Worm (Caenorhabditis elegans) whole organism, late embryonic: ENCODE measurements around the gene msi-1.

Experiments used
- F13H6.1 ChIP-seq: sonication (generic microtip); optimal IDR thresholded peaks from 2 replicates; lab custom pipeline; 2016; ENCODE audit warnings: missing genetic modification characterization, missing compliant biosample characterization
- K02D7.2 ChIP-seq: sonication (generic microtip); optimal IDR thresholded peaks from 2 replicates; lab custom pipeline; 2017; ENCODE audit warnings: mild to moderate bottlenecking, missing genetic modification characterization, missing compliant biosample characterization
- T23F11.4 ChIP-seq: fragments of 200-800 bp; sonication (Bioruptor generic); optimal IDR thresholded peaks from 2 replicates; lab custom pipeline; 2018; ENCODE audit warnings: mild to moderate bottlenecking, missing genetic modification characterization, missing compliant biosample characterization
- ahr-1 ChIP-seq: sonication (generic microtip); optimal IDR thresholded peaks from 2 replicates; lab custom pipeline; 2016; ENCODE audit warnings: missing genetic modification characterization, missing compliant biosample characterization
- ceh-22 ChIP-seq: sonication (generic microtip); optimal IDR thresholded peaks from 2 replicates; lab custom pipeline; 2017; ENCODE audit warnings: missing biosample characterization, missing genetic modification characterization
- ceh-24 ChIP-seq: sonication (generic microtip); optimal IDR thresholded peaks from 2 replicates; lab custom pipeline; 2016; ENCODE audit warnings: mild to moderate bottlenecking, missing genetic modification characterization, missing compliant biosample characterization
- ceh-31 ChIP-seq: sonication (generic microtip); optimal IDR thresholded peaks from 2 replicates; lab custom pipeline; 2016; ENCODE audit warnings: missing genetic modification characterization, missing compliant biosample characterization
- ceh-6 ChIP-seq: fragments of 200-800 bp; sonication (Bioruptor generic); optimal IDR thresholded peaks from 2 replicates; lab custom pipeline; 2018; ENCODE audit warnings: mild to moderate bottlenecking, missing genetic modification characterization, missing compliant biosample characterization
- che-1 ChIP-seq: sonication (generic microtip); optimal IDR thresholded peaks from 2 replicates; lab custom pipeline; 2016; ENCODE audit warnings: mild to moderate bottlenecking, missing genetic modification characterization, missing compliant biosample characterization
- dmd-4 ChIP-seq: sonication (generic microtip); optimal IDR thresholded peaks from 2 replicates; lab custom pipeline; 2016; ENCODE audit warnings: borderline replicate concordance, missing genetic modification characterization, missing compliant biosample characterization
- elt-2 ChIP-seq: sonication (generic microtip); optimal IDR thresholded peaks from 2 replicates; lab custom pipeline; 2016; ENCODE audit warnings: missing genetic modification reagents, missing genetic modification characterization, missing compliant biosample characterization
- elt-4 ChIP-seq: sonication (generic microtip); optimal IDR thresholded peaks from 2 replicates; lab custom pipeline; 2016; ENCODE audit warnings: missing genetic modification characterization, missing compliant biosample characterization
- eyg-1 ChIP-seq: sonication (generic microtip); optimal IDR thresholded peaks from 2 replicates; lab custom pipeline; 2016; ENCODE audit warnings: missing genotype, missing genetic modification characterization, missing compliant biosample characterization
- fax-1 ChIP-seq: sonication (generic microtip); optimal IDR thresholded peaks from 2 replicates; lab custom pipeline; 2016; ENCODE audit warnings: missing genotype, missing genetic modification characterization, missing compliant biosample characterization
- fkh-6 ChIP-seq: sonication (generic microtip); optimal IDR thresholded peaks from 2 replicates; lab custom pipeline; 2016; ENCODE audit warnings: missing genetic modification characterization, missing compliant biosample characterization
- gmeb-2 ChIP-seq: sonication (generic microtip); optimal IDR thresholded peaks from 2 replicates; lab custom pipeline; 2016; ENCODE audit warnings: missing genetic modification characterization, inconsistent platforms, missing compliant biosample characterization
- hlh-13 ChIP-seq: fragments of 200-800 bp; sonication (Bioruptor generic); optimal IDR thresholded peaks from 2 replicates; lab custom pipeline; 2018; ENCODE audit warnings: mild to moderate bottlenecking, missing genetic modification characterization, missing compliant biosample characterization
- hlh-30 ChIP-seq: sonication (generic microtip); optimal IDR thresholded peaks from 2 replicates; lab custom pipeline; 2017; ENCODE audit warnings: antibody characterized with exemption, missing genetic modification characterization, missing compliant biosample characterization; ENCODE audit not compliant: insufficient read depth
- lin-11 ChIP-seq: fragments of 200-800 bp; sonication (Bioruptor generic); optimal IDR thresholded peaks from 2 replicates; lab custom pipeline; 2018; ENCODE audit warnings: mild to moderate bottlenecking, missing genetic modification characterization, missing compliant biosample characterization
- madf-2 ChIP-seq: sonication (generic microtip); optimal IDR thresholded peaks from 2 replicates; lab custom pipeline; 2017; ENCODE audit warnings: missing genetic modification characterization, missing compliant biosample characterization
- mec-3 ChIP-seq: sonication (generic microtip); optimal IDR thresholded peaks from 2 replicates; lab custom pipeline; 2016; ENCODE audit warnings: borderline replicate concordance, missing genetic modification characterization, missing compliant biosample characterization
- nfya-1 ChIP-seq: sonication (generic microtip); optimal IDR thresholded peaks from 2 replicates; lab custom pipeline; 2017; ENCODE audit warnings: missing genetic modification characterization, mild to moderate bottlenecking, missing compliant biosample characterization, antibody characterized with exemption, moderate library complexity
- nhr-11 ChIP-seq: fragments of 150-350 bp; optimal IDR thresholded peaks from 2 replicates; lab custom pipeline; 2014; ENCODE audit warnings: missing biosample characterization, missing genetic modification characterization
- odd-2 ChIP-seq: sonication (generic microtip); optimal IDR thresholded peaks from 2 replicates; lab custom pipeline; 2017; ENCODE audit warnings: antibody characterized with exemption, mild to moderate bottlenecking, missing genetic modification characterization, missing compliant biosample characterization
- pag-3 ChIP-seq: sonication (generic microtip); optimal IDR thresholded peaks from 2 replicates; lab custom pipeline; 2016; ENCODE audit warnings: missing compliant biosample characterization, missing genetic modification characterization, borderline replicate concordance
- pax-1 ChIP-seq: fragments of 150-350 bp; optimal IDR thresholded peaks from 2 replicates; lab custom pipeline; 2014; ENCODE audit warnings: missing biosample characterization, missing genetic modification characterization
- pha-4 ChIP-seq: fragments of 150-350 bp; optimal IDR thresholded peaks from 2 replicates; lab custom pipeline; 2018; ENCODE audit warnings: missing biosample characterization, missing genetic modification reagents, missing genetic modification characterization
- pros-1 ChIP-seq: fragments of 150-350 bp; optimal IDR thresholded peaks from 2 replicates; lab custom pipeline; 2014; ENCODE audit warnings: missing biosample characterization, missing genetic modification reagents, missing genetic modification characterization
- ref-2 ChIP-seq: sonication (generic microtip); optimal IDR thresholded peaks from 2 replicates; lab custom pipeline; 2016; ENCODE audit warnings: missing genetic modification characterization, missing compliant biosample characterization
- sdc-2 ChIP-seq: sonication (generic microtip); optimal IDR thresholded peaks from 2 replicates; lab custom pipeline; 2016; ENCODE audit warnings: missing genotype, missing genetic modification characterization, missing compliant biosample characterization
- sox-2 ChIP-seq: fragments of 200-800 bp; sonication (Bioruptor generic); IDR thresholded peaks from 2 replicates; pipeline ENCODE4 v1.3.6; 2022; ENCODE audit warnings: missing genetic modification reagents, missing genetic modification characterization, missing compliant biosample characterization
- syd-9 ChIP-seq: sonication (generic microtip); optimal IDR thresholded peaks from 2 replicates; lab custom pipeline; 2016; ENCODE audit warnings: mild to moderate bottlenecking, missing genetic modification characterization, moderate library complexity, missing compliant biosample characterization
- tbx-7 ChIP-seq: sonication (generic microtip); optimal IDR thresholded peaks from 2 replicates; lab custom pipeline; 2016; ENCODE audit warnings: missing genotype, missing genetic modification characterization, missing compliant biosample characterization
- ttx-3 ChIP-seq: sonication (generic microtip); optimal IDR thresholded peaks from 2 replicates; lab custom pipeline; 2016; ENCODE audit warnings: missing genetic modification reagents, missing genetic modification characterization, missing compliant biosample characterization
- unc-42 ChIP-seq: sonication (generic microtip); optimal IDR thresholded peaks from 2 replicates; lab custom pipeline; 2016; ENCODE audit warnings: missing genotype, missing genetic modification characterization, missing compliant biosample characterization
- unc-86 ChIP-seq: sonication (generic microtip); optimal IDR thresholded peaks from 2 replicates; lab custom pipeline; 2016; ENCODE audit warnings: missing genetic modification characterization, missing compliant biosample characterization
- zip-5 ChIP-seq: sonication (generic microtip); optimal IDR thresholded peaks from 2 replicates; lab custom pipeline; 2016; ENCODE audit warnings: missing genetic modification characterization, missing compliant biosample characterization
- ztf-16 ChIP-seq: sonication (generic microtip); optimal IDR thresholded peaks from 2 replicates; lab custom pipeline; 2017; ENCODE audit warnings: missing genetic modification characterization, missing compliant biosample characterization

msi-1 gene

ce11 chrIII:3970395-3970794 is 5.8 kb downstream of the msi-1 start:
- TF ChIP-seq unc-42 (tag; lab: Kevin White, UChicago) = peak; percentile 89
- no peak for TF ChIP-seq elt-4 (tag; lab: Kevin White, UChicago)

- TF ChIP-seq dmd-4 (no peak), ztf-16 (no peak), sdc-2 (tag; lab: Kevin White, UChicago) (no peak), fax-1 (tag; lab: Kevin White, UChicago) (no peak), gmeb-2 (tag; lab: Kevin White, UChicago) (no peak), ceh-24 (tag; lab: Kevin White, UChicago) (no peak), pax-1 (tag; lab: Kevin White, UChicago) (no peak), nfya-1 (tag; lab: Kevin White, UChicago) (no peak), elt-4 (tag; lab: Kevin White, UChicago) (no peak), pha-4 (no peak), K02D7.2 (tag; lab: Kevin White, UChicago) (no peak)
These were observed 7.1 kb downstream of the msi-1 start for ce11 chrIII:3969133-3969532.

ce11 chrIII:3966143-3966542 is 10.0 kb downstream of the msi-1 start:
- no peak for TF ChIP-seq F13H6.1
- no peak for TF ChIP-seq lin-11
- TF ChIP-seq hlh-13 = no peak
- TF ChIP-seq ttx-3 (tag; lab: Kevin White, UChicago) = no peak
- TF ChIP-seq sox-2 = no peak
- no peak for TF ChIP-seq tbx-7 (tag; lab: Kevin White, UChicago)
- TF ChIP-seq syd-9 (tag; lab: Kevin White, UChicago) = no peak

- no peak for TF ChIP-seq fkh-6
- no peak for TF ChIP-seq ttx-3 (tag; lab: Kevin White, UChicago)
- TF ChIP-seq ceh-22 (tag; lab: Kevin White, UChicago) = no peak
- no peak for TF ChIP-seq ahr-1 (tag; lab: Kevin White, UChicago)
- TF ChIP-seq hlh-13 = no peak
- no peak for TF ChIP-seq ztf-16
- TF ChIP-seq zip-5 (tag; lab: Kevin White, UChicago) = no peak
- no peak for TF ChIP-seq eyg-1 (tag; lab: Kevin White, UChicago)
- no peak for TF ChIP-seq mec-3
- TF ChIP-seq T23F11.4 = no peak
- no peak for TF ChIP-seq pha-4
- no peak for TF ChIP-seq ceh-6 (GFP tag; lab: Kevin White, UChicago)
- TF ChIP-seq nhr-11 (tag; lab: Kevin White, UChicago) = no peak
- TF ChIP-seq che-1 (tag; lab: Kevin White, UChicago) = no peak
- TF ChIP-seq ref-2 = no peak
- no peak for TF ChIP-seq odd-2
- TF ChIP-seq K02D7.2 (tag; lab: Kevin White, UChicago) = no peak
- TF ChIP-seq pag-3 = no peak
- TF ChIP-seq unc-86 = no peak
- no peak for TF ChIP-seq ceh-31 (tag; lab: Kevin White, UChicago)
These were observed 12.0 kb downstream of the msi-1 start, which contains the start of gene R10E9.2 for ce11 chrIII:3964237-3964636. Gene R10E9.2, minus strand, starts transcription at chrIII:3964337.

ce11 chrIII:3959987-3960386 is 16.2 kb downstream of the msi-1 start, which contains the start of gene R10E9.3:
Gene R10E9.3, plus strand, starts transcription at chrIII:3960221.
- TF ChIP-seq dmd-4 = no peak
- peak; percentile 31 for TF ChIP-seq hlh-30
- no peak for TF ChIP-seq pros-1 (tag; lab: Kevin White, UChicago)
- TF ChIP-seq madf-2 (tag; lab: Kevin White, UChicago) = no peak
- TF ChIP-seq hlh-13 = no peak
- TF ChIP-seq elt-2 (tag; lab: Kevin White, UChicago) = peak; percentile 34
